Fruit fly (Drosophila melanogaster) whole organism, embryonic: ENCODE results near the gene Ugt37B1.

Experiments
- Abd-B ChIP-seq: fragments of 200-800 bp; sonication (Bioruptor generic); optimal IDR thresholded peaks from 2 replicates; lab custom pipeline; 2018; ENCODE audit warnings: missing biosample characterization, mild to moderate bottlenecking, missing genetic modification characterization, moderate library complexity
- CG6654 ChIP-seq: fragments of 200-800 bp; sonication (Bioruptor generic); optimal IDR thresholded peaks from 2 replicates; lab custom pipeline; 2017; ENCODE audit warnings: missing biosample characterization, mild to moderate bottlenecking, missing genetic modification characterization
- Ravus ChIP-seq: fragments of 200-800 bp; sonication (Bioruptor generic); IDR thresholded peaks from 2 replicates; pipeline ENCODE4 v1.3.6; 2022; ENCODE audit warnings: missing biosample characterization, missing genetic modification characterization
- bigmax ChIP-seq: fragments of 200-800 bp; sonication (Bioruptor generic); optimal IDR thresholded peaks from 2 replicates; lab custom pipeline; 2018; ENCODE audit warnings: missing biosample characterization, mild to moderate bottlenecking, missing genetic modification characterization
- corto ChIP-seq: fragments of 200-800 bp; sonication (Bioruptor generic); optimal IDR thresholded peaks from 2 replicates; lab custom pipeline; 2016; ENCODE audit warnings: missing biosample characterization, mild to moderate bottlenecking, missing genetic modification characterization, moderate library complexity
- hkb ChIP-seq, 2 experiments: fragments of 200-800 bp in 1 of 2; fragments of >200 bp in 1 of 2; sonication (Bioruptor generic) in 1 of 2; IDR thresholded peaks in 1 of 2; optimal IDR thresholded peaks in 1 of 2; 2 replicates each; pipeline versions ENCODE4 v1.3.6 to Lab custom; 2017 to 2022; ENCODE audit warnings: missing biosample characterization in 1 of 2, missing genetic modification characterization in 1 of 2
- jigr1 ChIP-seq: fragments of 200-800 bp; sonication (Bioruptor generic); IDR thresholded peaks from 3 replicates; pipeline ENCODE4 v1.3.6; 2022; ENCODE audit warnings: missing biosample characterization, missing genetic modification characterization
- oc ChIP-seq: fragments of 200-800 bp; sonication (Bioruptor generic); optimal IDR thresholded peaks from 2 replicates; lab custom pipeline; 2018; ENCODE audit warnings: missing biosample characterization, mild to moderate bottlenecking, missing genetic modification characterization, moderate library complexity
- trh ChIP-seq: fragments of 200-800 bp; sonication (Bioruptor generic); optimal IDR thresholded peaks from 2 replicates; lab custom pipeline; 2016; ENCODE audit warnings: missing biosample characterization, missing genetic modification characterization

dm6 chr2L:6199544-6199943 lies 25.3 kb upstream of the Ugt37B1 start:
- TF ChIP-seq oc (no peak), Ravus (GFP tag; lab: Robert Waterston, UW) (no peak), CG6654 (GFP tag; lab: Kevin White, UChicago) (no peak), bigmax (GFP tag; lab: Kevin White, UChicago) (no peak), Abd-B (GFP tag; lab: Kevin White, UChicago) (no peak), jigr1 (GFP tag; lab: Robert Waterston, UW) (no peak), corto (GFP tag; lab: Kevin White, UChicago) (no peak), trh (no peak), hkb (optimal IDR thresholded peaks at IDR 0.05; lab: Kevin White, UChicago) (no peak), hkb (GFP tag; IDR thresholded peaks at IDR 0.05; lab: Robert Waterston, UW) (no peak)
